Comparison of ENCODE assay signal across 1 fruit fly cellular context in genomic region chr2L:4227546-4227945, dm6.
TF ChIP-seq lines count a peak whose summit lies in the region.

RpL40 (plus strand) TSS chr2L:4227699.

TF ChIP-seq in whole organism, embryonic, 481 proteins besides CTCF, POLR2A, EP300 and RAD21 (continued from another document and continues in another):
- TF ChIP-seq Scr (GFP tag; IDR thresholded peaks at IDR 0.05; lab: Robert Waterston, UW; ENCODE audit: partially characterized antibody) (no peak), prd (optimal IDR thresholded peaks at IDR 0.05; lab: Kevin White, UChicago) (no peak), prd (GFP tag; IDR thresholded peaks at IDR 0.05; lab: Robert Waterston, UW) (no peak), her (GFP tag; optimal IDR thresholded peaks at IDR 0.05; lab: Kevin White, UChicago) (no peak), CG18262 (tag; optimal IDR thresholded peaks at IDR 0.05; lab: Kevin White, UChicago) (no peak), dati (GFP tag; IDR thresholded peaks at IDR 0.05; lab: Robert Waterston, UW) (no peak), unc-4 (GFP tag; IDR thresholded peaks at IDR 0.05; lab: Robert Waterston, UW; ENCODE audit: partially characterized antibody) (0 out of 2 replicates have a peak, but pooled peaks have one; percentile 32), CG15696 (tag; optimal IDR thresholded peaks at IDR 0.05; lab: Kevin White, UChicago) (no peak), CG6854 (GFP tag; optimal IDR thresholded peaks at IDR 0.05; lab: Kevin White, UChicago) (no peak), Trl (optimal IDR thresholded peaks at IDR 0.05; lab: Kevin White, UChicago) (no peak), Trl (GFP tag; optimal IDR thresholded peaks at IDR 0.05; lab: Kevin White, UChicago) (no peak), kni (GFP tag; optimal IDR thresholded peaks at IDR 0.05; lab: Kevin White, UChicago) (no peak), CG17802 (tag; optimal IDR thresholded peaks at IDR 0.05; lab: Kevin White, UChicago) (no peak), dan (GFP tag; IDR thresholded peaks at IDR 0.05; lab: Robert Waterston, UW) (no peak), E2f2 (GFP tag; IDR thresholded peaks at IDR 0.05; lab: Robert Waterston, UW) (peak; percentile 41), CG1832 (GFP tag; optimal IDR thresholded peaks at IDR 0.05; lab: Kevin White, UChicago) (no peak), run (tag; optimal IDR thresholded peaks at IDR 0.05; lab: Kevin White, UChicago) (no peak), CG5180 (GFP tag; optimal IDR thresholded peaks at IDR 0.05; lab: Kevin White, UChicago) (no peak), gcm2 (GFP tag; optimal IDR thresholded peaks at IDR 0.05; lab: Kevin White, UChicago) (no peak), CG13424 (tag; optimal IDR thresholded peaks at IDR 0.05; lab: Kevin White, UChicago) (no peak), HmgD (GFP tag; optimal IDR thresholded peaks at IDR 0.05; lab: Kevin White, UChicago) (no peak), Dp (GFP tag; optimal IDR thresholded peaks at IDR 0.05; lab: Kevin White, UChicago) (peak; percentile 18), CG31365 (tag; optimal IDR thresholded peaks at IDR 0.05; lab: Kevin White, UChicago) (no peak), sens (GFP tag; lab: Kevin White, UChicago) (peak; percentile 65), chm (GFP tag; IDR thresholded peaks at IDR 0.05; lab: Robert Waterston, UW) (no peak), TFAM (GFP tag; optimal IDR thresholded peaks at IDR 0.05; lab: Kevin White, UChicago) (no peak), pzg (GFP tag; optimal IDR thresholded peaks at IDR 0.05; lab: Kevin White, UChicago) (peak; percentile 31), esg (GFP tag; conservative IDR thresholded peaks at IDR 0.05; lab: Robert Waterston, UW) (no peak), CG2129 (GFP tag; IDR thresholded peaks at IDR 0.05; lab: Robert Waterston, UW; ENCODE audit: partially characterized antibody) (no peak), Doc2 (GFP tag; IDR thresholded peaks at IDR 0.05; lab: Robert Waterston, UW) (no peak), CG4404 (GFP tag; IDR thresholded peaks at IDR 0.05; lab: Robert Waterston, UW) (no peak), trh (GFP tag; optimal IDR thresholded peaks at IDR 0.05; lab: Kevin White, UChicago) (no peak), cwo (GFP tag; optimal IDR thresholded peaks at IDR 0.05; lab: Kevin White, UChicago) (no peak), crol (GFP tag; IDR thresholded peaks at IDR 0.05; lab: Robert Waterston, UW) (no peak), Med (GFP tag; lab: Kevin White, UChicago) (peak; percentile 68), CG3281 (GFP tag; optimal IDR thresholded peaks at IDR 0.05; lab: Kevin White, UChicago) (peak; percentile 24), Dek (tag; optimal IDR thresholded peaks at IDR 0.05; lab: Kevin White, UChicago) (no peak), YL-1 (GFP tag; optimal IDR thresholded peaks at IDR 0.05; lab: Kevin White, UChicago) (peak; percentile 93), ssp (GFP tag; IDR thresholded peaks at IDR 0.05; lab: Robert Waterston, UW) (no peak), CG16813 (GFP tag; IDR thresholded peaks at IDR 0.05; lab: Robert Waterston, UW; ENCODE audit: partially characterized antibody) (0 out of 3 replicates have a peak, but pooled peaks have one; percentile 35), D19A (tag; optimal IDR thresholded peaks at IDR 0.05; lab: Kevin White, UChicago) (no peak), CG8089 (GFP tag; optimal IDR thresholded peaks at IDR 0.05; lab: Kevin White, UChicago) (no peak), CG3726 (GFP tag; IDR thresholded peaks at IDR 0.05; lab: Robert Waterston, UW) (no peak), CG10654 (GFP tag; optimal IDR thresholded peaks at IDR 0.05; lab: Kevin White, UChicago) (no peak), CG3847 (GFP tag; IDR thresholded peaks at IDR 0.05; lab: Robert Waterston, UW) (no peak), tin (GFP tag; optimal IDR thresholded peaks at IDR 0.05; lab: Kevin White, UChicago) (no peak), PHDP (tag; optimal IDR thresholded peaks at IDR 0.05; lab: Kevin White, UChicago) (peak; percentile 26), CG5953 (GFP tag; IDR thresholded peaks at IDR 0.05; lab: Robert Waterston, UW) (no peak), CG12299 (tag; optimal IDR thresholded peaks at IDR 0.05; lab: Kevin White, UChicago) (no peak), gfzf (GFP tag; optimal IDR thresholded peaks at IDR 0.05; lab: Kevin White, UChicago) (peak; percentile 71), CG9797 (GFP tag; optimal IDR thresholded peaks at IDR 0.05; lab: Kevin White, UChicago) (peak; percentile 63), zfh1 (GFP tag; IDR thresholded peaks at IDR 0.05; lab: Robert Waterston, UW) (no peak), E2f1 (GFP tag; IDR thresholded peaks at IDR 0.05; lab: Robert Waterston, UW) (no peak), gro (GFP tag; optimal IDR thresholded peaks at IDR 0.05; lab: Kevin White, UChicago) (peak; percentile 3), CHES-1-like (GFP tag; optimal IDR thresholded peaks at IDR 0.05; lab: Kevin White, UChicago) (no peak), CG12659 (GFP tag; optimal IDR thresholded peaks at IDR 0.05; lab: Kevin White, UChicago) (peak; percentile 22), wdn (GFP tag; IDR thresholded peaks at IDR 0.05; lab: Robert Waterston, UW) (no peak), MTF-1 (GFP tag; optimal IDR thresholded peaks at IDR 0.05; lab: Kevin White, UChicago; ENCODE audit: borderline replicate concordance) (no peak), nom (GFP tag; optimal IDR thresholded peaks at IDR 0.05; lab: Kevin White, UChicago) (peak; percentile 32), knrl (GFP tag; IDR thresholded peaks at IDR 0.05; lab: Robert Waterston, UW; ENCODE audit: partially characterized antibody) (no peak), Bgb (GFP tag; IDR thresholded peaks at IDR 0.05; lab: Robert Waterston, UW; ENCODE audit: partially characterized antibody) (no peak; the same call in 1 of the 2 replicates), Eip74EF (GFP tag; optimal IDR thresholded peaks at IDR 0.05; lab: Kevin White, UChicago) (peak in 1 of 2 experiments; percentile 6), BEAF-32 (GFP tag; optimal IDR thresholded peaks at IDR 0.05; lab: Kevin White, UChicago) (no peak), HLH4C (GFP tag; IDR thresholded peaks at IDR 0.05; lab: Robert Waterston, UW; ENCODE audit: partially characterized antibody) (no peak), Dref (GFP tag; IDR thresholded peaks at IDR 0.05; lab: Robert Waterston, UW) (peak; percentile 41; the same call in 1 of the 2 replicates), CG2678 (tag; optimal IDR thresholded peaks at IDR 0.05; lab: Kevin White, UChicago) (peak; percentile 14), CoRest (tag; optimal IDR thresholded peaks at IDR 0.05; lab: Kevin White, UChicago) (no peak), CG7928 (GFP tag; optimal IDR thresholded peaks at IDR 0.05; lab: Kevin White, UChicago) (no peak), Sry-δ (GFP tag; optimal IDR thresholded peaks at IDR 0.05; lab: Kevin White, UChicago) (no peak), Asciz (GFP tag; optimal IDR thresholded peaks at IDR 0.05; lab: Kevin White, UChicago) (no peak), Fer3 (tag; optimal IDR thresholded peaks at IDR 0.05; lab: Kevin White, UChicago) (no peak), shn (GFP tag; optimal IDR thresholded peaks at IDR 0.05; lab: Kevin White, UChicago) (no peak), amos (GFP tag; IDR thresholded peaks at IDR 0.05; lab: Robert Waterston, UW; ENCODE audit: partially characterized antibody) (no peak), CG10366 (GFP tag; IDR thresholded peaks at IDR 0.05; lab: Robert Waterston, UW) (no peak), fd102C (GFP tag; optimal IDR thresholded peaks at IDR 0.05; lab: Kevin White, UChicago) (no peak), peb (GFP tag; IDR thresholded peaks at IDR 0.05; lab: Robert Waterston, UW) (no peak), Deaf1 (tag; optimal IDR thresholded peaks at IDR 0.05; lab: Kevin White, UChicago) (no peak), tup (GFP tag; optimal IDR thresholded peaks at IDR 0.05; lab: Kevin White, UChicago) (no peak), stwl (tag; optimal IDR thresholded peaks at IDR 0.05; lab: Kevin White, UChicago) (peak; percentile 21), grn (GFP tag; optimal IDR thresholded peaks at IDR 0.05; lab: Kevin White, UChicago) (no peak), CG34224 (GFP tag; IDR thresholded peaks at IDR 0.05; lab: Robert Waterston, UW; ENCODE audit: partially characterized antibody) (0 out of 3 replicates have a peak, but pooled peaks have one; percentile 20), chinmo (GFP tag; IDR thresholded peaks at IDR 0.05; lab: Robert Waterston, UW; ENCODE audit: partially characterized antibody) (no peak), CG4617 (GFP tag; optimal IDR thresholded peaks at IDR 0.05; lab: Kevin White, UChicago; ENCODE audit: borderline replicate concordance) (peak; percentile 28), CG8290 (GFP tag; optimal IDR thresholded peaks at IDR 0.05; lab: Kevin White, UChicago) (no peak), CG8290 (tag; optimal IDR thresholded peaks at IDR 0.05; lab: Kevin White, UChicago) (no peak), pros (GFP tag; optimal IDR thresholded peaks at IDR 0.05; lab: Kevin White, UChicago) (no peak), sna (GFP tag; IDR thresholded peaks at IDR 0.05; lab: Robert Waterston, UW; ENCODE audit: partially characterized antibody) (no peak), CG14050 (GFP tag; IDR thresholded peaks at IDR 0.05; lab: Robert Waterston, UW) (no peak), zf30C (GFP tag; optimal IDR thresholded peaks at IDR 0.05; lab: Kevin White, UChicago) (no peak), caup (GFP tag; optimal IDR thresholded peaks at IDR 0.05; lab: Kevin White, UChicago; ENCODE audit: severe bottlenecking) (no peak), Mad (GFP tag; optimal IDR thresholded peaks at IDR 0.05; lab: Kevin White, UChicago) (no peak), cg (GFP tag; optimal IDR thresholded peaks at IDR 0.05; lab: Kevin White, UChicago) (no peak), CG15011 (GFP tag; optimal IDR thresholded peaks at IDR 0.05; lab: Kevin White, UChicago) (no peak), ranshi (GFP tag; IDR thresholded peaks at IDR 0.05; lab: Robert Waterston, UW) (no peak), CG10147 (GFP tag; optimal IDR thresholded peaks at IDR 0.05; lab: Kevin White, UChicago) (no peak), CG1647 (GFP tag; optimal IDR thresholded peaks at IDR 0.05; lab: Kevin White, UChicago) (no peak), Lim3 (GFP tag; IDR thresholded peaks at IDR 0.05; lab: Robert Waterston, UW) (no peak), CG1529 (GFP tag; optimal IDR thresholded peaks at IDR 0.05; lab: Kevin White, UChicago) (no peak), CG9932 (GFP tag; IDR thresholded peaks at IDR 0.05; lab: Robert Waterston, UW) (no peak), CG2712 (tag; optimal IDR thresholded peaks at IDR 0.05; lab: Kevin White, UChicago) (no peak), sob (GFP tag; IDR thresholded peaks at IDR 0.05; lab: Robert Waterston, UW) (no peak), CG6765 (GFP tag; optimal IDR thresholded peaks at IDR 0.05; lab: Kevin White, UChicago) (no peak), Dbx (GFP tag; IDR thresholded peaks at IDR 0.05; lab: Robert Waterston, UW) (no peak), CG8359 (GFP tag; optimal IDR thresholded peaks at IDR 0.05; lab: Kevin White, UChicago; ENCODE audit: borderline replicate concordance) (no peak), stc (GFP tag; IDR thresholded peaks at IDR 0.05; lab: Robert Waterston, UW) (no peak), dm (GFP tag; optimal IDR thresholded peaks at IDR 0.05; lab: Kevin White, UChicago) (peak; percentile 82), CG2202 (tag; optimal IDR thresholded peaks at IDR 0.05; lab: Kevin White, UChicago) (peak; percentile 1), sc (optimal IDR thresholded peaks at IDR 0.05; lab: Kevin White, UChicago) (no peak), sc (GFP tag; optimal IDR thresholded peaks at IDR 0.05; lab: Kevin White, UChicago) (no peak), NFAT (GFP tag; IDR thresholded peaks at IDR 0.05; lab: Robert Waterston, UW) (no peak), CG9727 (GFP tag; optimal IDR thresholded peaks at IDR 0.05; lab: Kevin White, UChicago) (no peak), row (GFP tag; IDR thresholded peaks at IDR 0.05; lab: Robert Waterston, UW) (peak; percentile 57), CG9609 (GFP tag; optimal IDR thresholded peaks at IDR 0.05; lab: Kevin White, UChicago) (no peak), CG17385 (GFP tag; optimal IDR thresholded peaks at IDR 0.05; lab: Kevin White, UChicago) (no peak), CG34422 (GFP tag; IDR thresholded peaks at IDR 0.05; lab: Robert Waterston, UW) (peak; percentile 71; the same call in 1 of the 3 replicates), lbe (GFP tag; optimal IDR thresholded peaks at IDR 0.05; lab: Kevin White, UChicago) (peak; percentile 11), oc (tag; optimal IDR thresholded peaks at IDR 0.05; lab: Kevin White, UChicago) (no peak), Ets97D (GFP tag; optimal IDR thresholded peaks at IDR 0.05; lab: Kevin White, UChicago) (peak; percentile 70), CG1602 (GFP tag; optimal IDR thresholded peaks at IDR 0.05; lab: Kevin White, UChicago) (no peak), CG43689 (GFP tag; IDR thresholded peaks at IDR 0.05; lab: Robert Waterston, UW) (no peak), CG14441 (GFP tag; IDR thresholded peaks at IDR 0.05; lab: Robert Waterston, UW) (no peak), sug (tag; optimal IDR thresholded peaks at IDR 0.05; lab: Kevin White, UChicago) (no peak), CG14014 (GFP tag; IDR thresholded peaks at IDR 0.05; lab: Robert Waterston, UW) (no peak), pb (GFP tag; optimal IDR thresholded peaks at IDR 0.05; lab: Kevin White, UChicago) (no peak), CG13624 (GFP tag; optimal IDR thresholded peaks at IDR 0.05; lab: Kevin White, UChicago) (no peak), p53 (GFP tag; optimal IDR thresholded peaks at IDR 0.05; lab: Kevin White, UChicago) (no peak), CkIIα-i1 (GFP tag; IDR thresholded peaks at IDR 0.05; lab: Robert Waterston, UW) (no peak), schlank (tag; optimal IDR thresholded peaks at IDR 0.05; lab: Kevin White, UChicago) (no peak), odd (GFP tag; optimal IDR thresholded peaks at IDR 0.05; lab: Kevin White, UChicago) (no peak), CG13296 (GFP tag; optimal IDR thresholded peaks at IDR 0.05; lab: Kevin White, UChicago) (peak; percentile 22), Awh (GFP tag; IDR thresholded peaks at IDR 0.05; lab: Robert Waterston, UW) (no peak), ato (GFP tag; IDR thresholded peaks at IDR 0.05; lab: Robert Waterston, UW; ENCODE audit: partially characterized antibody) (no peak), Jarid2 (GFP tag; optimal IDR thresholded peaks at IDR 0.05; lab: Kevin White, UChicago) (peak; percentile 6), Fer1 (GFP tag; optimal IDR thresholded peaks at IDR 0.05; lab: Kevin White, UChicago) (peak; percentile 34), jing (GFP tag; optimal IDR thresholded peaks at IDR 0.05; lab: Kevin White, UChicago) (no peak), CG9876 (GFP tag; optimal IDR thresholded peaks at IDR 0.05; lab: Kevin White, UChicago) (no peak), zen (tag; optimal IDR thresholded peaks at IDR 0.05; lab: Kevin White, UChicago) (no peak)
